Worm (Caenorhabditis elegans) whole organism, young adult: ENCODE data around the gene F54B8.1.

Experiments used
- nhr-90 ChIP-seq: sonication (generic microtip); optimal IDR thresholded peaks from 2 replicates; lab custom pipeline; 2016; ENCODE audit warnings: missing genotype, mild to moderate bottlenecking, missing genetic modification characterization, missing compliant biosample characterization
- ztf-18 ChIP-seq: sonication (generic microtip); optimal IDR thresholded peaks from 2 replicates; lab custom pipeline; 2016; ENCODE audit warnings: missing genotype, mild to moderate bottlenecking, missing genetic modification characterization, missing compliant biosample characterization

DNA sequence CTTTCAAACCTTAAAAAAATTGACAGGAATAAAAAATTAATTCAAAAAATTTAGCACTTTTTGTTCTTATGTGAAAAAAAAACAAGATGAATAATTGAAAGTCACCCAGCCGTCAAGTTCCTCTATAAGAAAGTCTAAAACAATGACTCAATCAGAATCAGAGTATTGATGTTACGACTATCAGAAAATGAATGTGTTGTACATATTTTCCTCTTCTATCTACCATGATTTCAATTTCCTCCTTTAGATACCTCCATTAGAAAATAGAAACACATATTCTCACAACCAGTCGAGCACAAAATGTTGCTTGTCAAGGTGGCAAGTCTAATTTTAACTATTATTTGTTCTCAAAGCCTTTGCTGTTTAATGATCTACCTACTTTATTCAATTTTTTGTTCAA, 9.4 kb downstream of the F54B8.1 start, which contains the start of gene srbc-48:
- TF ChIP-seq ztf-18 (tag; lab: Kevin White, UChicago) = no peak
- TF ChIP-seq nhr-90 (tag; lab: Kevin White, UChicago) = no peak
